Worm (Caenorhabditis elegans): Measurements from ENCODE around the gene srt-12.

DNA sequence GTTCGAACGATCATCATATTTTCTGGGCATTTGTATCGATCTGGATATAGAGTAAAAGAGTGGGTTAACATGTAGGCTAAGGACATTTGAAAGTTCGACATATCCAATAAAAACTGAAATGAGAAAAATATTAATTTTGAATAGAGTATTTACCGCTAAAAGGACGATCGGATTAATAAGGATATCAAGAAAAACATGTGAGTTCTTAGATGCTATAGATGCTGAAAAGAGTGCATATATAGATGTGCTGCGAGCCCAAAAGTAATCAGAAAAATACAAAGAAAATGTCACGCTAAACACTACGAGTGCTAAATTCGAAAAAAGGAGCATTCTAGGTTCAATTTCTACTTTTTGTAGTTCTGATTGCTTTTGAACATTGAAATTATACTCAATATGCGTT is at the start of gene srt-12:
- no peak for TF ChIP-seq T22C8.4 (GFP tag; IDR thresholded peaks at IDR 0.05)
- TF ChIP-seq ref-1 (GFP tag; conservative IDR thresholded peaks at IDR 0.05) = no peak
- no peak for TF ChIP-seq tab-1 (GFP tag; IDR thresholded peaks at IDR 0.05)
- TF ChIP-seq klf-2 (GFP tag; conservative IDR thresholded peaks at IDR 0.05) = no peak
- no peak for TF ChIP-seq ztf-23 (GFP tag; IDR thresholded peaks at IDR 0.05)
- no peak for TF ChIP-seq cog-1 (tag; optimal IDR thresholded peaks at IDR 0.05)

Data from whole organism, midembryonic.